Fruit fly (Drosophila melanogaster) whole organism, embryonic: ENCODE data around the gene CG6726.

Experiments used
- Blimp-1 ChIP-seq: fragments of 200-800 bp; sonication (Bioruptor generic); optimal IDR thresholded peaks from 3 replicates; lab custom pipeline; 2018; ENCODE audit warnings: missing biosample characterization, missing genetic modification characterization, mild to moderate bottlenecking, moderate library complexity, missing genetic modification reagents
- CG10543 ChIP-seq: fragments of 200-800 bp; sonication (Bioruptor generic); optimal IDR thresholded peaks from 3 replicates; lab custom pipeline; 2017; ENCODE audit warnings: missing biosample characterization, mild to moderate bottlenecking, missing genetic modification characterization, moderate library complexity
- CG11456 ChIP-seq: fragments of 200-800 bp; sonication (Bioruptor generic); IDR thresholded peaks from 3 replicates; pipeline ENCODE4 v1.3.6; 2022; ENCODE audit warnings: missing biosample characterization, missing genetic modification characterization
- CG14050 ChIP-seq: fragments of 200-800 bp; sonication (Bioruptor generic); IDR thresholded peaks from 3 replicates; pipeline ENCODE4 v1.3.6; 2022; ENCODE audit warnings: missing biosample characterization, missing genetic modification characterization
- CG14860 ChIP-seq: fragments of 200-800 bp; sonication (Bioruptor generic); IDR thresholded peaks from 3 replicates; pipeline ENCODE4 v1.3.6; 2022; ENCODE audit warnings: missing biosample characterization, missing genetic modification characterization; ENCODE audit not compliant: partially characterized antibody
- CG15479 ChIP-seq: fragments of 200-800 bp; sonication (Bioruptor generic); optimal IDR thresholded peaks from 3 replicates; lab custom pipeline; 2019; ENCODE audit warnings: missing biosample characterization, mild to moderate bottlenecking, missing genetic modification characterization, moderate library complexity
- CG16863 ChIP-seq: fragments of 200-800 bp; sonication (Bioruptor generic); optimal IDR thresholded peaks from 3 replicates; lab custom pipeline; 2016; ENCODE audit warnings: missing biosample characterization, missing genetic modification characterization
- CG17359 ChIP-seq: fragments of 200-800 bp; sonication (Bioruptor generic); optimal IDR thresholded peaks from 3 replicates; lab custom pipeline; 2018; ENCODE audit warnings: missing biosample characterization, mild to moderate bottlenecking, missing genetic modification characterization, moderate library complexity
- CG17385 ChIP-seq: fragments of 200-800 bp; sonication (Bioruptor generic); optimal IDR thresholded peaks from 3 replicates; lab custom pipeline; 2018; ENCODE audit warnings: missing biosample characterization, mild to moderate bottlenecking, missing genetic modification characterization
- CG30431 ChIP-seq: fragments of 200-800 bp; sonication (Bioruptor generic); optimal IDR thresholded peaks from 2 replicates; lab custom pipeline; 2017; ENCODE audit warnings: missing biosample characterization, missing genetic modification characterization
- CG31224 ChIP-seq: fragments of 200-800 bp; sonication (Bioruptor generic); IDR thresholded peaks from 2 replicates; pipeline ENCODE4 v1.3.6; 2022; ENCODE audit warnings: missing biosample characterization, missing genetic modification characterization
- CG31441 ChIP-seq: fragments of 200-800 bp; sonication (Bioruptor generic); IDR thresholded peaks from 2 replicates; pipeline ENCODE4 v1.3.6; 2022; ENCODE audit warnings: missing biosample characterization, missing genetic modification characterization
- CG32532 ChIP-seq: fragments of 200-800 bp; sonication (Bioruptor generic); IDR thresholded peaks from 2 replicates; pipeline ENCODE4 v1.3.6; 2022; ENCODE audit warnings: missing biosample characterization, missing genetic modification characterization
- CG3407 ChIP-seq: fragments of 200-800 bp; sonication (Bioruptor generic); optimal IDR thresholded peaks from 2 replicates; lab custom pipeline; 2018; ENCODE audit warnings: missing biosample characterization, mild to moderate bottlenecking, missing genetic modification characterization
- CG5180 ChIP-seq: fragments of 200-800 bp; sonication (Bioruptor generic); optimal IDR thresholded peaks from 3 replicates; lab custom pipeline; 2017; ENCODE audit warnings: missing biosample characterization, missing genetic modification characterization, mild to moderate bottlenecking, moderate library complexity, missing genetic modification reagents
- CG5953 ChIP-seq: fragments of 200-800 bp; sonication (Bioruptor generic); IDR thresholded peaks from 2 replicates; pipeline ENCODE4 v1.3.6; 2022; ENCODE audit warnings: missing biosample characterization, missing genetic modification characterization
- CG6813 ChIP-seq: fragments of 200-800 bp; sonication (Bioruptor generic); optimal IDR thresholded peaks from 2 replicates; lab custom pipeline; 2017; ENCODE audit warnings: missing biosample characterization, missing genetic modification characterization, mild to moderate bottlenecking, moderate library complexity, missing genetic modification reagents
- CG8290 ChIP-seq, 3 experiments: fragments of 200-800 bp; sonication (Bioruptor generic); optimal IDR thresholded peaks; 2 replicates each; lab custom pipeline; 2016 to 2019; ENCODE audit warnings: missing biosample characterization in 3 of 3, missing genetic modification characterization in 3 of 3, mild to moderate bottlenecking in 2 of 3, moderate library complexity in 1 of 3
- CG9609 ChIP-seq: fragments of 200-800 bp; sonication (Bioruptor generic); optimal IDR thresholded peaks from 3 replicates; lab custom pipeline; 2016; ENCODE audit warnings: missing biosample characterization, missing genetic modification characterization
- CG9932 ChIP-seq: fragments of 200-800 bp; sonication (Bioruptor generic); IDR thresholded peaks from 2 replicates; pipeline ENCODE4 v1.3.6; 2022; ENCODE audit warnings: missing biosample characterization, missing genetic modification characterization
- D19B ChIP-seq: fragments of 200-800 bp; sonication (Bioruptor generic); optimal IDR thresholded peaks from 2 replicates; lab custom pipeline; 2017; ENCODE audit warnings: missing biosample characterization, mild to moderate bottlenecking, missing genetic modification characterization
- Dek ChIP-seq: fragments of 200-800 bp; sonication (Bioruptor generic); optimal IDR thresholded peaks from 3 replicates; lab custom pipeline; 2019; ENCODE audit warnings: missing biosample characterization, mild to moderate bottlenecking, missing genetic modification characterization, moderate library complexity
- Gsc ChIP-seq: fragments of 200-800 bp; sonication (Bioruptor generic); IDR thresholded peaks from 2 replicates; pipeline ENCODE4 v1.3.6; 2022; ENCODE audit warnings: missing biosample characterization, missing genetic modification characterization
- HHEX ChIP-seq: fragments of 200-800 bp; sonication (Bioruptor generic); optimal IDR thresholded peaks from 3 replicates; lab custom pipeline; 2017; ENCODE audit warnings: missing biosample characterization, mild to moderate bottlenecking, missing genetic modification characterization, missing genetic modification reagents
- Hsf ChIP-seq: fragments of 200-800 bp; sonication (Bioruptor generic); optimal IDR thresholded peaks from 3 replicates; lab custom pipeline; 2016; ENCODE audit warnings: missing biosample characterization, missing genetic modification characterization
- Lhr ChIP-seq: fragments of 200-800 bp; sonication (Bioruptor generic); optimal IDR thresholded peaks from 3 replicates; lab custom pipeline; 2017; ENCODE audit warnings: mild to moderate bottlenecking, missing biosample characterization, missing genetic modification reagents, missing genetic modification characterization
- Six4 ChIP-seq: fragments of 200-800 bp; sonication (Bioruptor generic); optimal IDR thresholded peaks from 2 replicates; lab custom pipeline; 2016; ENCODE audit warnings: missing biosample characterization, missing genetic modification characterization
- Xbp1 ChIP-seq: fragments of 200-800 bp; sonication (Bioruptor generic); optimal IDR thresholded peaks from 3 replicates; lab custom pipeline; 2016; ENCODE audit warnings: missing biosample characterization, mild to moderate bottlenecking, missing genetic modification characterization
- YL-1 ChIP-seq: fragments of 200-800 bp; sonication (Bioruptor generic); optimal IDR thresholded peaks from 3 replicates; lab custom pipeline; 2017; ENCODE audit warnings: missing biosample characterization, mild to moderate bottlenecking, missing genetic modification characterization
- ap ChIP-seq: fragments of 200-800 bp; sonication (Bioruptor generic); IDR thresholded peaks from 2 replicates; pipeline ENCODE4 v1.3.6; 2022; ENCODE audit warnings: missing biosample characterization, missing genetic modification characterization
- ase ChIP-seq: fragments of 200-800 bp; sonication (Bioruptor generic); IDR thresholded peaks from 3 replicates; pipeline ENCODE4 v1.3.6; 2022; ENCODE audit warnings: missing biosample characterization, missing genetic modification characterization
- bab2 ChIP-seq: fragments of 200-800 bp; sonication (Bioruptor generic); optimal IDR thresholded peaks from 2 replicates; lab custom pipeline; 2016; ENCODE audit warnings: missing biosample characterization, missing genetic modification characterization
- bsh ChIP-seq, 2 experiments: fragments of 200-800 bp; sonication (Bioruptor generic); optimal IDR thresholded peaks; 2 replicates each; lab custom pipeline; 2017 to 2018; ENCODE audit warnings: mild to moderate bottlenecking in 2 of 2, missing biosample characterization in 2 of 2, missing genetic modification characterization in 2 of 2, moderate library complexity in 1 of 2
- dimm ChIP-seq: fragments of 200-800 bp; sonication (Bioruptor generic); IDR thresholded peaks from 2 replicates; pipeline ENCODE4 v1.3.6; 2022; ENCODE audit warnings: missing biosample characterization, missing genetic modification characterization
- dmrt11E ChIP-seq: fragments of 200-800 bp; sonication (Bioruptor generic); optimal IDR thresholded peaks from 3 replicates; lab custom pipeline; 2018; ENCODE audit warnings: missing biosample characterization, mild to moderate bottlenecking, missing genetic modification characterization, moderate library complexity
- ems ChIP-seq: fragments of 200-800 bp; sonication (Bioruptor generic); optimal IDR thresholded peaks from 3 replicates; lab custom pipeline; 2016; ENCODE audit warnings: missing biosample characterization, missing genetic modification characterization
- ewg ChIP-seq: fragments of 200-800 bp; sonication (Bioruptor generic); optimal IDR thresholded peaks from 3 replicates; lab custom pipeline; 2017; ENCODE audit warnings: mild to moderate bottlenecking, missing biosample characterization, missing genetic modification reagents, missing genetic modification characterization
- fd64A ChIP-seq: fragments of 200-800 bp; sonication (Bioruptor generic); optimal IDR thresholded peaks from 3 replicates; lab custom pipeline; 2018; ENCODE audit warnings: missing biosample characterization, mild to moderate bottlenecking, missing genetic modification characterization
- ftz-f1 ChIP-seq: fragments of 200-800 bp; sonication (Bioruptor generic); optimal IDR thresholded peaks from 2 replicates; lab custom pipeline; 2016; ENCODE audit warnings: missing biosample characterization, missing genetic modification characterization
- kah ChIP-seq: fragments of 200-800 bp; sonication (Bioruptor generic); optimal IDR thresholded peaks from 2 replicates; lab custom pipeline; 2018; ENCODE audit warnings: missing biosample characterization, mild to moderate bottlenecking, missing genetic modification characterization
- kni ChIP-seq: fragments of 200-800 bp; sonication (Bioruptor generic); optimal IDR thresholded peaks from 3 replicates; lab custom pipeline; 2017; ENCODE audit warnings: mild to moderate bottlenecking, missing biosample characterization, missing genetic modification reagents, missing genetic modification characterization
- nerfin-1 ChIP-seq: fragments of 200-800 bp; sonication (Bioruptor generic); optimal IDR thresholded peaks from 3 replicates; lab custom pipeline; 2019; ENCODE audit warnings: missing biosample characterization, mild to moderate bottlenecking, missing genetic modification characterization, moderate library complexity
- onecut ChIP-seq: fragments of 200-800 bp; sonication (Bioruptor generic); IDR thresholded peaks from 2 replicates; pipeline ENCODE4 v1.3.6; 2022; ENCODE audit warnings: missing biosample characterization, missing genetic modification characterization
- sens ChIP-seq: fragments of 200-800 bp; sonication (Bioruptor generic); peaks from one replicate; lab custom pipeline; 2016; ENCODE audit warnings: missing biosample characterization, missing genetic modification characterization
- tap ChIP-seq: fragments of 200-800 bp; optimal IDR thresholded peaks from 3 replicates; lab custom pipeline; 2019; ENCODE audit warnings: missing biosample characterization, mild to moderate bottlenecking, missing genetic modification characterization, moderate library complexity
- tll ChIP-seq, 2 experiments: fragments of 200-800 bp in 1 of 2; fragments of >200 bp in 1 of 2; sonication (Bioruptor generic) in 1 of 2; optimal IDR thresholded peaks; 2 replicates each; lab custom pipeline; 2017 to 2019; ENCODE audit warnings: missing biosample characterization in 2 of 2, missing genetic modification characterization in 2 of 2, mild to moderate bottlenecking in 1 of 2, moderate library complexity in 1 of 2
- vfl ChIP-seq: fragments of 200-800 bp; sonication (Bioruptor generic); optimal IDR thresholded peaks from 2 replicates; lab custom pipeline; 2016; ENCODE audit warnings: missing biosample characterization, missing genetic modification characterization
- vvl ChIP-seq: fragments of 200-800 bp; sonication (Bioruptor generic); IDR thresholded peaks from 2 replicates; pipeline ENCODE4 v1.3.6; 2022; ENCODE audit warnings: missing biosample characterization, missing genetic modification characterization
- zen ChIP-seq: fragments of 200-800 bp; sonication (Bioruptor generic); optimal IDR thresholded peaks from 3 replicates; lab custom pipeline; 2018; ENCODE audit warnings: missing biosample characterization, mild to moderate bottlenecking, missing genetic modification characterization, moderate library complexity
- zfh1 ChIP-seq: fragments of 200-800 bp; sonication (Bioruptor generic); IDR thresholded peaks from 3 replicates; pipeline ENCODE4 v1.3.6; 2022; ENCODE audit warnings: missing biosample characterization, missing genetic modification characterization

Gene CG6726

DNA sequence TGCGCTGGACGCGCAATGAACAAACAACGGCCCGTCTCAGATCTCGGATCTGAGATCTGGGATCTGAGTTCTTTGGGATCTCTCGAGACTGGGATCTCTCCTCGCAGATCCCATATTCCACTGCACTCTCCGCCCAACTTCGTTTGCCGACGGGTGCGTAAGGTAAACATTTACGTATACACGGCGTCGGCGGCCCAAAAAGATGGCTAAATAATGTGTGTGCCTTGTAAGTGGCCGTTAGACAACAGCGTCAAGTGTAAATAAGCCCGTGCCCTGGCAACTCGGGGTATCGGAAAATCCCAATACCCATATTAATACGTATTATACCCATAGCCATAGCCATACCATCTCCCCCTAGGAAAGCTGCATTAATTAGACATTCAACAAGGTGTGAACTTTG lies 43.2 kb downstream of the CG6726 start (continued):
- TF ChIP-seq CG17385 (GFP tag; lab: Kevin White, UChicago) (no peak), Hsf (GFP tag; lab: Kevin White, UChicago) (no peak), fd64A (GFP tag; lab: Kevin White, UChicago) (peak; percentile 42), CG31441 (GFP tag; lab: Robert Waterston, UW) (0 out of 2 replicates have a peak, but pooled peaks have one; percentile 13), ems (GFP tag; lab: Kevin White, UChicago) (no peak), CG15479 (GFP tag; lab: Kevin White, UChicago) (no peak), CG17359 (tag; lab: Kevin White, UChicago) (peak; percentile 16), ftz-f1 (GFP tag; lab: Kevin White, UChicago) (no peak), sens (peak; percentile 65), CG14860 (no peak), CG9932 (GFP tag; lab: Robert Waterston, UW) (no peak), ase (0 out of 3 replicates have a peak, but pooled peaks have one; percentile 14), Xbp1 (GFP tag; lab: Kevin White, UChicago) (no peak), nerfin-1 (tag; lab: Kevin White, UChicago) (no peak), CG5953 (GFP tag; lab: Robert Waterston, UW) (0 out of 2 replicates have a peak, but pooled peaks have one; percentile 7), vfl (GFP tag; lab: Kevin White, UChicago) (no peak), zen (tag; lab: Kevin White, UChicago) (peak; percentile 58), HHEX (peak; percentile 1), vvl (peak; percentile 27; the same call in 1 of the 2 replicates), ewg (GFP tag; lab: Kevin White, UChicago) (no peak), CG14050 (no peak), Gsc (GFP tag; lab: Robert Waterston, UW) (no peak), dmrt11E (tag; lab: Kevin White, UChicago) (peak; percentile 20), Six4 (no peak), Blimp-1 (no peak), CG9609 (GFP tag; lab: Kevin White, UChicago) (no peak), kah (GFP tag; lab: Kevin White, UChicago) (no peak), onecut (GFP tag; lab: Robert Waterston, UW) (0 out of 2 replicates have a peak, but pooled peaks have one; percentile 8), CG30431 (GFP tag; lab: Kevin White, UChicago) (no peak), CG5180 (GFP tag; lab: Kevin White, UChicago) (peak; percentile 34), Lhr (GFP tag; lab: Kevin White, UChicago) (no peak), kni (GFP tag; lab: Kevin White, UChicago) (peak; percentile 83), Dek (tag; lab: Kevin White, UChicago) (no peak), tap (no peak), CG10543 (peak; percentile 20), bsh (GFP tag; optimal IDR thresholded peaks at IDR 0.05; lab: Kevin White, UChicago) (no peak), CG8290 (GFP tag; optimal IDR thresholded peaks at IDR 0.05; lab: Kevin White, UChicago) (no peak), CG8290 (tag; optimal IDR thresholded peaks at IDR 0.05; lab: Kevin White, UChicago) (no peak), ap (no peak), dimm (no peak), CG32532 (GFP tag; lab: Robert Waterston, UW) (no peak), CG16863 (no peak), CG11456 (GFP tag; lab: Robert Waterston, UW) (no peak), CG3407 (peak; percentile 0), D19B (no peak), zfh1 (GFP tag; lab: Robert Waterston, UW) (peak; percentile 34; the same call in 1 of the 3 replicates), CG6813 (GFP tag; lab: Kevin White, UChicago) (peak; percentile 52), tll (GFP tag; optimal IDR thresholded peaks at IDR 0.05; lab: Kevin White, UChicago) (peak in 1 of 2 experiments; percentile 45), CG31224 (GFP tag; lab: Robert Waterston, UW) (no peak), YL-1 (GFP tag; lab: Kevin White, UChicago) (no peak), bab2 (GFP tag; lab: Kevin White, UChicago) (peak; percentile 4)
